Fruit fly (Drosophila melanogaster): Measurements from ENCODE around the gene Plod.

The Plod gene

dm6 chr3L:11243292-11243670 lies 37.5 kb upstream of the Plod start:
- no peak for TF ChIP-seq EcR (GFP tag; optimal IDR thresholded peaks at IDR 0.05)
- no peak for TF ChIP-seq CG8478 (optimal IDR thresholded peaks at IDR 0.05)
- no peak for TF ChIP-seq psq (optimal IDR thresholded peaks at IDR 0.05)
- TF ChIP-seq pan (optimal IDR thresholded peaks at IDR 0.05): no peak
- TF ChIP-seq Dll (optimal IDR thresholded peaks at IDR 0.05): no peak
- TF ChIP-seq usp (GFP tag; optimal IDR thresholded peaks at IDR 0.05): no peak

dm6 chr3L:11242410-11243291 lies 36.8 kb upstream of the Plod start:
- TF ChIP-seq Dll (optimal IDR thresholded peaks at IDR 0.05) (no peak), pan (optimal IDR thresholded peaks at IDR 0.05) (no peak), CG8478 (optimal IDR thresholded peaks at IDR 0.05) (no peak), EcR (GFP tag; optimal IDR thresholded peaks at IDR 0.05) (no peak), usp (GFP tag; optimal IDR thresholded peaks at IDR 0.05) (no peak), psq (optimal IDR thresholded peaks at IDR 0.05) (no peak)

dm6 chr3L:11241949-11242348 lies 36.1 kb upstream of the Plod start:
- TF ChIP-seq EcR (GFP tag; optimal IDR thresholded peaks at IDR 0.05): no peak
- no peak for TF ChIP-seq usp (GFP tag; optimal IDR thresholded peaks at IDR 0.05)
- no peak for TF ChIP-seq psq (optimal IDR thresholded peaks at IDR 0.05)
- TF ChIP-seq CG8478 (optimal IDR thresholded peaks at IDR 0.05): no peak
- no peak for TF ChIP-seq Dll (optimal IDR thresholded peaks at IDR 0.05)
- TF ChIP-seq pan (optimal IDR thresholded peaks at IDR 0.05): no peak

dm6 chr3L:11239191-11239641 lies 33.4 kb upstream of the Plod start:
- TF ChIP-seq CG8478 (optimal IDR thresholded peaks at IDR 0.05) (no peak), Dll (optimal IDR thresholded peaks at IDR 0.05) (no peak), usp (GFP tag; optimal IDR thresholded peaks at IDR 0.05) (no peak), EcR (GFP tag; optimal IDR thresholded peaks at IDR 0.05) (no peak), psq (optimal IDR thresholded peaks at IDR 0.05) (no peak), pan (optimal IDR thresholded peaks at IDR 0.05) (no peak)

- no peak for TF ChIP-seq psq (optimal IDR thresholded peaks at IDR 0.05)
- no peak for TF ChIP-seq pan (optimal IDR thresholded peaks at IDR 0.05)
- TF ChIP-seq usp (GFP tag; optimal IDR thresholded peaks at IDR 0.05): no peak
- no peak for TF ChIP-seq CG8478 (optimal IDR thresholded peaks at IDR 0.05)
- no peak for TF ChIP-seq Dll (optimal IDR thresholded peaks at IDR 0.05)
- no peak for TF ChIP-seq EcR (GFP tag; optimal IDR thresholded peaks at IDR 0.05)
Observed at dm6 chr3L:11237127-11237759, 31.4 kb upstream of the Plod start.

- TF ChIP-seq EcR (GFP tag; optimal IDR thresholded peaks at IDR 0.05) (no peak), pan (optimal IDR thresholded peaks at IDR 0.05) (no peak), Dll (optimal IDR thresholded peaks at IDR 0.05) (no peak), usp (GFP tag; optimal IDR thresholded peaks at IDR 0.05) (no peak)
Observed at dm6 chr3L:11236118-11236517, 30.3 kb upstream of the Plod start, which contains the start of gene Ir68a. Gene Ir68a, minus strand, starts transcription at chr3L:11236218.

dm6 chr3L:11233547-11233946 lies 27.7 kb upstream of the Plod start:
- TF ChIP-seq usp (GFP tag; optimal IDR thresholded peaks at IDR 0.05): no peak
- no peak for TF ChIP-seq pan (optimal IDR thresholded peaks at IDR 0.05)
- TF ChIP-seq psq (optimal IDR thresholded peaks at IDR 0.05): no peak
- no peak for TF ChIP-seq CG8478 (optimal IDR thresholded peaks at IDR 0.05)
- no peak for TF ChIP-seq EcR (GFP tag; optimal IDR thresholded peaks at IDR 0.05)
- TF ChIP-seq Dll (optimal IDR thresholded peaks at IDR 0.05): no peak

- no peak for TF ChIP-seq Dll (optimal IDR thresholded peaks at IDR 0.05)
- no peak for TF ChIP-seq psq (optimal IDR thresholded peaks at IDR 0.05)
- no peak for TF ChIP-seq pan (optimal IDR thresholded peaks at IDR 0.05)
- TF ChIP-seq CG8478 (optimal IDR thresholded peaks at IDR 0.05): no peak
- TF ChIP-seq EcR (GFP tag; optimal IDR thresholded peaks at IDR 0.05): no peak
Observed at dm6 chr3L:11227708-11228107, 21.9 kb upstream of the Plod start.

- TF ChIP-seq pan (optimal IDR thresholded peaks at IDR 0.05) (no peak), CG8478 (optimal IDR thresholded peaks at IDR 0.05) (no peak), Dll (optimal IDR thresholded peaks at IDR 0.05) (no peak), usp (GFP tag; optimal IDR thresholded peaks at IDR 0.05) (no peak), EcR (GFP tag; optimal IDR thresholded peaks at IDR 0.05) (no peak), psq (optimal IDR thresholded peaks at IDR 0.05) (no peak)
Observed at dm6 chr3L:11224651-11225050, 18.8 kb upstream of the Plod start.

dm6 chr3L:11218892-11219291 lies 13.1 kb upstream of the Plod start:
- TF ChIP-seq EcR (GFP tag; optimal IDR thresholded peaks at IDR 0.05): no peak
- no peak for TF ChIP-seq Dll (optimal IDR thresholded peaks at IDR 0.05)
- no peak for TF ChIP-seq pan (optimal IDR thresholded peaks at IDR 0.05)
- no peak for TF ChIP-seq CG8478 (optimal IDR thresholded peaks at IDR 0.05)

- TF ChIP-seq pan (optimal IDR thresholded peaks at IDR 0.05) (no peak), CG8478 (optimal IDR thresholded peaks at IDR 0.05) (no peak), Dll (optimal IDR thresholded peaks at IDR 0.05) (no peak), EcR (GFP tag; optimal IDR thresholded peaks at IDR 0.05) (no peak), usp (GFP tag; optimal IDR thresholded peaks at IDR 0.05) (no peak), psq (optimal IDR thresholded peaks at IDR 0.05) (no peak)
Observed at dm6 chr3L:11217893-11218292, 12.1 kb upstream of the Plod start.

dm6 chr3L:11216219-11216618 lies 10.4 kb upstream of the Plod start:
- no peak for TF ChIP-seq Dll (optimal IDR thresholded peaks at IDR 0.05)
- TF ChIP-seq CG8478 (optimal IDR thresholded peaks at IDR 0.05): no peak
- no peak for TF ChIP-seq EcR (GFP tag; optimal IDR thresholded peaks at IDR 0.05)
- no peak for TF ChIP-seq psq (optimal IDR thresholded peaks at IDR 0.05)
- no peak for TF ChIP-seq usp (GFP tag; optimal IDR thresholded peaks at IDR 0.05)
- TF ChIP-seq pan (optimal IDR thresholded peaks at IDR 0.05): no peak
